Fruit fly (Drosophila melanogaster): ENCODE results near the gene Sirt1.

dm6 chr2L:13215010-13215409, 49.6 kb downstream of the Sirt1 start, which contains the start of gene kek4:
- TF ChIP-seq kay (GFP tag; ENCODE audit: borderline replicate concordance) (no peak), Hr96 (GFP tag; optimal IDR thresholded peaks at IDR 0.05) (no peak), bab1 (GFP tag; optimal IDR thresholded peaks at IDR 0.05) (no peak), CG11617 (GFP tag; optimal IDR thresholded peaks at IDR 0.05) (no peak), ovo (GFP tag; optimal IDR thresholded peaks at IDR 0.05) (no peak), CG12768 (GFP tag; optimal IDR thresholded peaks at IDR 0.05) (no peak), CG5204 (GFP tag; optimal IDR thresholded peaks at IDR 0.05) (no peak), tj (GFP tag; optimal IDR thresholded peaks at IDR 0.05) (no peak), cnc (optimal IDR thresholded peaks at IDR 0.05) (no peak), CG7045 (GFP tag; optimal IDR thresholded peaks at IDR 0.05) (no peak)
